Fruit fly (Drosophila melanogaster) whole organism, prepupa: ENCODE measurements around the gene CG3638.

Source experiments
- CG10631 ChIP-seq: fragments of 200-800 bp; sonication (Bioruptor generic); optimal IDR thresholded peaks from 2 replicates; lab custom pipeline; 2016; ENCODE audit warnings: missing biosample characterization, missing genetic modification characterization
- CG16779 ChIP-seq: fragments of 200-800 bp; sonication (Bioruptor generic); optimal IDR thresholded peaks from 3 replicates; lab custom pipeline; 2017; ENCODE audit warnings: missing biosample characterization, mild to moderate bottlenecking, missing genetic modification characterization
- CG6163 ChIP-seq: fragments of 200-800 bp; sonication (Bioruptor generic); IDR thresholded peaks from 3 replicates; pipeline ENCODE4 v1.3.6; 2022; ENCODE audit warnings: missing biosample characterization, missing genetic modification characterization
- CG7368 ChIP-seq: fragments of 200-800 bp; sonication (Bioruptor generic); optimal IDR thresholded peaks from 3 replicates; lab custom pipeline; 2016; ENCODE audit warnings: missing biosample characterization, missing genetic modification characterization
- CG8319 ChIP-seq: fragments of 200-800 bp; sonication (Bioruptor generic); optimal IDR thresholded peaks from 3 replicates; lab custom pipeline; 2016; ENCODE audit warnings: missing biosample characterization, missing genetic modification characterization
- Eip78C ChIP-seq: fragments of 200-800 bp; sonication (Bioruptor generic); peaks from one replicate; lab custom pipeline; 2016; ENCODE audit warnings: missing biosample characterization, missing genetic modification characterization
- Eip93F ChIP-seq: fragments of 200-800 bp; sonication (Bioruptor generic); optimal IDR thresholded peaks from 2 replicates; lab custom pipeline; 2016; ENCODE audit warnings: missing biosample characterization, mild to moderate bottlenecking, missing genetic modification characterization
- Ets21C ChIP-seq: fragments of 200-800 bp; sonication (Bioruptor generic); optimal IDR thresholded peaks from 3 replicates; lab custom pipeline; 2016; ENCODE audit warnings: missing biosample characterization, missing genetic modification characterization
- OdsH ChIP-seq: fragments of 200-800 bp; sonication (Bioruptor generic); optimal IDR thresholded peaks from 3 replicates; lab custom pipeline; 2016; ENCODE audit warnings: missing biosample characterization, missing genetic modification characterization
- Sox15 ChIP-seq: fragments of 200-800 bp; sonication (Bioruptor generic); optimal IDR thresholded peaks from 3 replicates; lab custom pipeline; 2016; ENCODE audit warnings: missing biosample characterization, missing genetic modification characterization
- pdm3 ChIP-seq: fragments of 200-800 bp; sonication (Bioruptor generic); optimal IDR thresholded peaks from 3 replicates; lab custom pipeline; 2016; ENCODE audit warnings: missing biosample characterization, missing genetic modification characterization
- spab ChIP-seq: fragments of 200-800 bp; sonication (Bioruptor generic); optimal IDR thresholded peaks from 2 replicates; lab custom pipeline; 2017; ENCODE audit warnings: missing biosample characterization, mild to moderate bottlenecking, missing genetic modification characterization, missing genetic modification reagents
- ss ChIP-seq, 2 experiments: fragments of 200-800 bp; sonication (Bioruptor generic); optimal IDR thresholded peaks; 2 replicates in 1 of 2; 3 replicates in 1 of 2; lab custom pipeline; 2017 to 2018; ENCODE audit warnings: mild to moderate bottlenecking in 2 of 2, missing biosample characterization in 2 of 2, missing genetic modification characterization in 2 of 2, moderate library complexity in 1 of 2

dm6 chrX:1275018-1275820 is 38.7 kb upstream of the CG3638 start, which contains the start of gene Atf3:
- TF ChIP-seq CG8319 (GFP tag; lab: Kevin White, UChicago): peak; percentile 76
- TF ChIP-seq Ets21C (GFP tag; lab: Kevin White, UChicago): peak; percentile 87
- TF ChIP-seq CG10631: peak; percentile 92
- peak; percentile 83 for TF ChIP-seq Sox15 (GFP tag; lab: Kevin White, UChicago)
- TF ChIP-seq Eip78C (GFP tag; lab: Kevin White, UChicago): peak; percentile 97
- TF ChIP-seq spab (GFP tag; lab: Kevin White, UChicago): peak; percentile 68
- peak; percentile 81 for TF ChIP-seq CG16779 (tag; lab: Kevin White, UChicago)
- peak; percentile 94 for TF ChIP-seq CG6163 (GFP tag; lab: Robert Waterston, UW)
- TF ChIP-seq OdsH (GFP tag; lab: Kevin White, UChicago): peak; percentile 94
- TF ChIP-seq pdm3 (GFP tag; lab: Kevin White, UChicago): peak; percentile 94
- peak; percentile 84 for TF ChIP-seq CG7368 (GFP tag; lab: Kevin White, UChicago)
- TF ChIP-seq ss (GFP tag; optimal IDR thresholded peaks at IDR 0.05; lab: Kevin White, UChicago): peak; percentile 31 to 74
- peak; percentile 20 for TF ChIP-seq Eip93F (GFP tag; lab: Kevin White, UChicago)
